Worm (Caenorhabditis elegans) whole organism, L4/young adult: ENCODE data around the gene clec-137.

Source experiments
- W03F9.2 ChIP-seq: fragments of 150-350 bp; optimal IDR thresholded peaks from 2 replicates; lab custom pipeline; 2014; ENCODE audit warnings: missing biosample characterization, missing genetic modification characterization
- dao-5 ChIP-seq: sonication (generic microtip); optimal IDR thresholded peaks from 2 replicates; lab custom pipeline; 2016; ENCODE audit warnings: missing genotype, missing genetic modification characterization, moderate library complexity, missing compliant biosample characterization
- him-1 ChIP-seq: sonication (generic microtip); optimal IDR thresholded peaks from 2 replicates; lab custom pipeline; 2016; ENCODE audit warnings: missing genotype, missing genetic modification reagents, missing genetic modification characterization, missing compliant biosample characterization

DNA sequence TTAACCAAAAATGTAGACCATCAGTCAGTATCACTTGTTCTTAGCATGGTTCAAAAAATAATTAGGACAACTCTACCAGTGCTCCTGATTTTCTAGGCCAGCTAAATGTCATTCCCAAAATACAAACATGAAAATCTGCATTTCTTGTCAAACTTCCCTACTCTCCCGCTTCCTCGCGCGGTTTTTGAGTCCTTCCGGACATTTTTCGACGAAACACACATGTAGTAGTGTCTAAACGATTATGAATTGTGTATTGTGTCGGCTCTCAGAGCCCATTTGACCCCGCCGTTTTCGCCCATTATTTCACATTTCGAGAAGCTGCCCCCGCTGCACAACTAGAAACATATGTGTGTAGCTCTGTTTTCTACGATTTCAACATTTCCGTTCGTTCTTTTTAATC is 8.7 kb upstream of the clec-137 start, which contains the start of gene F35D11.1:
- TF ChIP-seq him-1 (tag; lab: Kevin White, UChicago) (no peak), W03F9.2 (tag; lab: Kevin White, UChicago) (no peak), dao-5 (tag; lab: Kevin White, UChicago) (no peak)
